Fruit fly (Drosophila melanogaster) S2 (cell line): ENCODE results near the gene CG32249.

Source experiments
- CG8478 ChIP-seq: fragments of >200 bp; optimal IDR thresholded peaks from 2 replicates; lab custom pipeline; 2018
- CTCF ChIP-seq, 2 experiments: fragments of >200 bp; optimal IDR thresholded peaks; 2 replicates each; lab custom pipeline; 2018

DNA sequence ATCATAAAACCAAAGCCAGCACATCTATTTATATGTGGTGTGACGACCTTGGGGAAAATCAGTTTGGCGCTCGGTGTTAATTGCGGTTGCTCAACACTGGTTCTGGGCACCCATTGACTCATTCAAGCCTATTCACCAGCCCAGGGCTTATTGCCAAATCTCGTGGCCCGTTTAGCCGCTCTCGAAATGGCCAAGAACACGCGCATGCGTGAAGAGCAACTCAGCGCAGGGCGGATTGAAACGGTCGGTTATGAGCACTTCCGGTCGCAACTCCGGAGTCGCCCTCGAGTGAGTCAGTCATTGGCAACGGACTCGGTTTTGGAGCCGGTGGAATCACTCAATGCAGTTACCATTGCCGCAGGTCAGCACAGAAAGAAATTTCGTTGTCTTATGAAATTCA, 19.7 kb downstream of the CG32249 start:
- TF ChIP-seq CTCF (optimal IDR thresholded peaks at IDR 0.05; lab: Kevin White, UChicago) (no peak), CG8478 (lab: Kevin White, UChicago) (no peak)
